Worm (Caenorhabditis elegans) whole organism, L4/young adult: Measurements from ENCODE around the gene jkk-1.

Source experiments
- W03F9.2 ChIP-seq: fragments of 150-350 bp; optimal IDR thresholded peaks from 2 replicates; lab custom pipeline; 2014; ENCODE audit warnings: missing biosample characterization, missing genetic modification characterization
- dao-5 ChIP-seq: sonication (generic microtip); optimal IDR thresholded peaks from 2 replicates; lab custom pipeline; 2016; ENCODE audit warnings: missing genotype, missing genetic modification characterization, moderate library complexity, missing compliant biosample characterization
- him-1 ChIP-seq: sonication (generic microtip); optimal IDR thresholded peaks from 2 replicates; lab custom pipeline; 2016; ENCODE audit warnings: missing genotype, missing genetic modification reagents, missing genetic modification characterization, missing compliant biosample characterization

DNA sequence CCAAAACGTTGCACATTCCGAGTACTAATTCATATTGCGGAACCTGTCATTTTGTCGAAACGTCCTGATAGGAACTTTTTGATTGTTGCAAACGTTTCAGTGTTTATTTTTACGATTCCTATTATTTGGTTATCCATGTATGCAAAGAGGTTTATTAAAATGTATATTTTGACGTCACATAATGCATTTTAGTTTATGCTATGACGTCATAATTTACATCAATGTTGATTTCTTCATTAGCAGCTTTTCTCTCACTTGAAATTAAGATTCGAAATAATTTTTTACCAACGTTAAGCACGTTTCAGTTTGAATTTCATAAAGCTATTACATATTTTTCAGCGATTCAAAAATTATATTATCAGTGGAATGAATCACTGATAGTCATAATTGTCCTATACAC lies 1.7 kb upstream of the jkk-1 start:
- TF ChIP-seq him-1 (tag; lab: Kevin White, UChicago) (no peak), dao-5 (no peak), W03F9.2 (tag; lab: Kevin White, UChicago) (no peak)
